Fruit fly (Drosophila melanogaster) whole organism, adult: ENCODE results near the gene Mdh2.

Experiments used
- CG1620 ChIP-seq: fragments of 200-800 bp; sonication (Bioruptor generic); optimal IDR thresholded peaks from 2 replicates; lab custom pipeline; 2016; ENCODE audit warnings: missing biosample characterization, missing genetic modification characterization
- CG33017 ChIP-seq: fragments of 200-800 bp; sonication (Bioruptor generic); optimal IDR thresholded peaks from 2 replicates; lab custom pipeline; 2018; ENCODE audit warnings: missing biosample characterization, mild to moderate bottlenecking, missing genetic modification characterization, moderate library complexity
- CG5204 ChIP-seq: fragments of 200-800 bp; sonication (Bioruptor generic); optimal IDR thresholded peaks from 2 replicates; lab custom pipeline; 2016; ENCODE audit warnings: missing biosample characterization, missing genetic modification characterization
- CG7045 ChIP-seq: fragments of 200-800 bp; sonication (Bioruptor generic); optimal IDR thresholded peaks from 2 replicates; lab custom pipeline; 2017; ENCODE audit warnings: missing biosample characterization, mild to moderate bottlenecking, missing genetic modification characterization
- CG7101 ChIP-seq: fragments of 200-800 bp; sonication (Bioruptor generic); optimal IDR thresholded peaks from 2 replicates; lab custom pipeline; 2018; ENCODE audit warnings: missing biosample characterization, mild to moderate bottlenecking, missing genetic modification characterization, moderate library complexity
- Crg-1 ChIP-seq: fragments of 200-800 bp; sonication (Bioruptor generic); optimal IDR thresholded peaks from 2 replicates; lab custom pipeline; 2016; ENCODE audit warnings: missing biosample characterization, missing genetic modification characterization
- Mnt ChIP-seq: fragments of 200-800 bp; sonication (Bioruptor generic); optimal IDR thresholded peaks from 2 replicates; lab custom pipeline; 2016; ENCODE audit warnings: missing biosample characterization, mild to moderate bottlenecking, missing genetic modification characterization
- bab1 ChIP-seq: fragments of 200-800 bp; sonication (Bioruptor generic); optimal IDR thresholded peaks from 3 replicates; lab custom pipeline; 2019; ENCODE audit warnings: missing biosample characterization, mild to moderate bottlenecking, missing genetic modification characterization, moderate library complexity
- cic ChIP-seq: fragments of 200-800 bp; sonication (Bioruptor generic); optimal IDR thresholded peaks from 2 replicates; lab custom pipeline; 2017; ENCODE audit warnings: missing biosample characterization, mild to moderate bottlenecking, missing genetic modification characterization, moderate library complexity
- kay ChIP-seq: fragments of 200-800 bp; sonication (Bioruptor generic); peaks from one replicate; lab custom pipeline; 2016; ENCODE audit warnings: missing biosample characterization, missing genetic modification characterization, borderline replicate concordance
- ovo ChIP-seq: fragments of 200-800 bp; sonication (Bioruptor generic); optimal IDR thresholded peaks from 2 replicates; lab custom pipeline; 2016; ENCODE audit warnings: missing biosample characterization, missing genetic modification characterization
- pad ChIP-seq: fragments of 200-800 bp; sonication (Bioruptor generic); optimal IDR thresholded peaks from 3 replicates; lab custom pipeline; 2017; ENCODE audit warnings: missing biosample characterization, missing genetic modification characterization, mild to moderate bottlenecking, moderate library complexity, missing genetic modification reagents

- TF ChIP-seq Mnt (GFP tag; lab: Kevin White, UChicago): no peak
- no peak for TF ChIP-seq bab1
- TF ChIP-seq CG1620: no peak
- TF ChIP-seq CG7045 (GFP tag; lab: Kevin White, UChicago): no peak
- TF ChIP-seq CG33017: no peak
- no peak for TF ChIP-seq CG5204
- no peak for TF ChIP-seq CG7101
- TF ChIP-seq ovo (GFP tag; lab: Kevin White, UChicago): no peak
- no peak for TF ChIP-seq pad
- TF ChIP-seq Crg-1: no peak
- TF ChIP-seq kay: no peak
- no peak for TF ChIP-seq cic (GFP tag; lab: Kevin White, UChicago)
Observed at dm6 chr3R:18261602-18262001, 35.4 kb downstream of the Mdh2 start.
